Worm (Caenorhabditis elegans) whole organism, L1 larva: ENCODE results near the gene F53F4.2.
A peak's percentile ranks its signal among the peaks of the same experiment; 100 is the strongest.

Source experiments
- C34B4.2 ChIP-seq: sonication (generic microtip); optimal IDR thresholded peaks from 2 replicates; lab custom pipeline; 2017; ENCODE audit warnings: mild to moderate bottlenecking, missing genetic modification characterization, missing compliant biosample characterization
- aly-2 ChIP-seq: fragments of 150-350 bp; optimal IDR thresholded peaks from 2 replicates; lab custom pipeline; 2014; ENCODE audit warnings: missing biosample characterization, missing genetic modification characterization
- ama-1 ChIP-seq: fragments of 150-350 bp; optimal IDR thresholded peaks from 2 replicates; lab custom pipeline; 2014
- ceh-63 ChIP-seq: fragments of 200-800 bp; sonication (Bioruptor generic); optimal IDR thresholded peaks from 2 replicates; lab custom pipeline; 2018; ENCODE audit warnings: mild to moderate bottlenecking, missing genetic modification characterization, missing compliant biosample characterization
- ceh-8 ChIP-seq: fragments of 200-800 bp; sonication (Bioruptor generic); optimal IDR thresholded peaks from 2 replicates; lab custom pipeline; 2018; ENCODE audit warnings: mild to moderate bottlenecking, missing genetic modification characterization, moderate library complexity, missing compliant biosample characterization
- ceh-82 ChIP-seq, 3 experiments: fragments of 150-350 bp in 1 of 3; sonication (generic microtip) in 2 of 3; optimal IDR thresholded peaks; 2 replicates each; lab custom pipeline; 2014 to 2017; ENCODE audit warnings: missing biosample characterization in 3 of 3, missing genetic modification characterization in 3 of 3
- ceh-90 ChIP-seq: sonication (generic microtip); optimal IDR thresholded peaks from 2 replicates; lab custom pipeline; 2016; ENCODE audit warnings: missing genetic modification characterization, missing compliant biosample characterization
- ces-1 ChIP-seq: fragments of 150-350 bp; optimal IDR thresholded peaks from 2 replicates; lab custom pipeline; 2014; ENCODE audit warnings: missing biosample characterization, missing genetic modification reagents, missing genetic modification characterization
- dpl-1 ChIP-seq, 3 experiments: fragments of 150-350 bp in 2 of 3; sonication (generic microtip) in 1 of 3; optimal IDR thresholded peaks; 2 replicates each; lab custom pipeline; 2014 to 2017; ENCODE audit warnings: missing biosample characterization in 3 of 3, missing genetic modification characterization in 3 of 3, missing genetic modification reagents in 3 of 3
- efl-1 ChIP-seq, 4 experiments: fragments of 150-350 bp; optimal IDR thresholded peaks in 3 of 4; peaks in 1 of 4; 1 replicate in 1 of 4; 2 replicates in 3 of 4; lab custom pipeline; 2014; ENCODE audit warnings: missing biosample characterization in 2 of 4, missing genetic modification characterization in 2 of 4, missing genetic modification reagents in 2 of 4
- efl-3 ChIP-seq: fragments of 200-800 bp; sonication (Bioruptor generic); optimal IDR thresholded peaks from 2 replicates; lab custom pipeline; 2018; ENCODE audit warnings: mild to moderate bottlenecking, missing genetic modification characterization, missing compliant biosample characterization
- egl-13 ChIP-seq: sonication (generic microtip); optimal IDR thresholded peaks from 2 replicates; lab custom pipeline; 2016; ENCODE audit warnings: missing genotype, missing genetic modification reagents, missing genetic modification characterization, missing compliant biosample characterization
- egl-27 ChIP-seq, 2 experiments: fragments of 150-350 bp in 1 of 2; sonication (generic microtip); optimal IDR thresholded peaks; 3 replicates each; lab custom pipeline; 2017 to 2018; ENCODE audit warnings: missing biosample characterization in 2 of 2, missing genetic modification characterization in 2 of 2, missing genetic modification reagents in 2 of 2
- elt-2 ChIP-seq: sonication (generic microtip); optimal IDR thresholded peaks from 2 replicates; lab custom pipeline; 2016; ENCODE audit warnings: missing genetic modification characterization, mild to moderate bottlenecking, inconsistent platforms, missing compliant biosample characterization, missing genetic modification reagents
- ets-5 ChIP-seq: fragments of 200-800 bp; sonication (Bioruptor generic); IDR thresholded peaks from 2 replicates; pipeline ENCODE4 v1.3.6; 2022; ENCODE audit warnings: missing genetic modification characterization, missing compliant biosample characterization
- fkh-10 ChIP-seq: sonication (generic microtip); optimal IDR thresholded peaks from 2 replicates; lab custom pipeline; 2017; ENCODE audit warnings: missing biosample characterization, missing genetic modification reagents, missing genetic modification characterization
- fkh-8 ChIP-seq: sonication (generic microtip); optimal IDR thresholded peaks from 2 replicates; lab custom pipeline; 2016; ENCODE audit warnings: mild to moderate bottlenecking, missing genetic modification characterization, missing compliant biosample characterization
- fos-1 ChIP-seq: fragments of 150-350 bp; optimal IDR thresholded peaks from 2 replicates; lab custom pipeline; 2014; ENCODE audit warnings: missing biosample characterization, missing genetic modification characterization
- grh-1 ChIP-seq: fragments of 200-800 bp; sonication (Bioruptor generic); IDR thresholded peaks from 2 replicates; pipeline ENCODE4 v1.3.6; 2022; ENCODE audit warnings: missing genetic modification reagents, missing genetic modification characterization, missing compliant biosample characterization
- hlh-17 ChIP-seq: fragments of 200-800 bp; sonication (Bioruptor generic); optimal IDR thresholded peaks from 2 replicates; lab custom pipeline; 2018; ENCODE audit warnings: missing genetic modification characterization, mild to moderate bottlenecking, missing compliant biosample characterization, moderate library complexity, borderline replicate concordance
- isw-1 ChIP-seq: fragments of 200-800 bp; sonication (Bioruptor generic); IDR thresholded peaks from 2 replicates; pipeline ENCODE4 v1.3.6; 2022; ENCODE audit warnings: missing genetic modification characterization, missing compliant biosample characterization
- jun-1 ChIP-seq: fragments of 150-350 bp; optimal IDR thresholded peaks from 2 replicates; lab custom pipeline; 2014; ENCODE audit warnings: missing biosample characterization, missing genetic modification reagents, missing genetic modification characterization
- lin-14 ChIP-seq: fragments of 200-800 bp; sonication (Bioruptor generic); optimal IDR thresholded peaks from 2 replicates; lab custom pipeline; 2018; ENCODE audit warnings: mild to moderate bottlenecking, missing genetic modification characterization, moderate library complexity, missing compliant biosample characterization
- lsy-2 ChIP-seq, 2 experiments: fragments of 150-350 bp; optimal IDR thresholded peaks; 2 replicates each; lab custom pipeline; 2014; ENCODE audit warnings: missing biosample characterization in 2 of 2, missing genetic modification characterization in 2 of 2
- mab-9 ChIP-seq: fragments of 200-800 bp; sonication (Bioruptor generic); IDR thresholded peaks from 2 replicates; pipeline ENCODE4 v1.3.6; 2022; ENCODE audit warnings: missing genetic modification reagents, missing genetic modification characterization, missing compliant biosample characterization
- mep-1 ChIP-seq: fragments of 150-350 bp; optimal IDR thresholded peaks from 2 replicates; lab custom pipeline; 2014; ENCODE audit warnings: missing biosample characterization, missing genetic modification characterization
- nhr-19 ChIP-seq: fragments of 200-800 bp; sonication (Bioruptor generic); conservative IDR thresholded peaks from 2 replicates; pipeline ENCODE4 v1.3.6; 2022; ENCODE audit warnings: missing genetic modification characterization, missing compliant biosample characterization
- nhr-71 ChIP-seq: sonication (generic microtip); optimal IDR thresholded peaks from 2 replicates; lab custom pipeline; 2016; ENCODE audit warnings: mild to moderate bottlenecking, missing genetic modification characterization, moderate library complexity, missing compliant biosample characterization
- pag-3 ChIP-seq: sonication (generic microtip); optimal IDR thresholded peaks from 2 replicates; lab custom pipeline; 2017; ENCODE audit warnings: missing genetic modification characterization, mild to moderate bottlenecking, missing compliant biosample characterization, antibody characterized with exemption, borderline replicate concordance; ENCODE audit not compliant: insufficient read depth
- pax-3 ChIP-seq: fragments of 200-800 bp; sonication (Bioruptor generic); optimal IDR thresholded peaks from 2 replicates; lab custom pipeline; 2018; ENCODE audit warnings: mild to moderate bottlenecking, missing genetic modification characterization, moderate library complexity, missing compliant biosample characterization
- rnt-1 ChIP-seq: sonication (generic microtip); optimal IDR thresholded peaks from 2 replicates; lab custom pipeline; 2016; ENCODE audit warnings: mild to moderate bottlenecking, missing genetic modification characterization, moderate library complexity, missing compliant biosample characterization
- snpc-4 ChIP-seq: fragments of 150-350 bp; optimal IDR thresholded peaks from 2 replicates; lab custom pipeline; 2014; ENCODE audit warnings: missing biosample characterization, missing genetic modification characterization
- sox-4 ChIP-seq: sonication (generic microtip); optimal IDR thresholded peaks from 2 replicates; lab custom pipeline; 2016; ENCODE audit warnings: missing genetic modification characterization, missing compliant biosample characterization
- sup-37 ChIP-seq: fragments of 200-800 bp; sonication (Bioruptor generic); optimal IDR thresholded peaks from 2 replicates; lab custom pipeline; 2018; ENCODE audit warnings: mild to moderate bottlenecking, missing genetic modification characterization, missing compliant biosample characterization
- tlp-1 ChIP-seq: fragments of 150-350 bp; optimal IDR thresholded peaks from 2 replicates; lab custom pipeline; 2014; ENCODE audit warnings: missing biosample characterization, missing genetic modification characterization
- unc-30 ChIP-seq: sonication (generic microtip); optimal IDR thresholded peaks from 2 replicates; lab custom pipeline; 2017; ENCODE audit warnings: missing biosample characterization, missing genetic modification characterization
- unc-98 ChIP-seq: fragments of 200-800 bp; sonication (Bioruptor generic); IDR thresholded peaks from 2 replicates; pipeline ENCODE4 v1.3.6; 2022; ENCODE audit warnings: missing genetic modification characterization, missing compliant biosample characterization
- zip-4 ChIP-seq: fragments of 200-800 bp; sonication (Bioruptor generic); optimal IDR thresholded peaks from 2 replicates; lab custom pipeline; 2018; ENCODE audit warnings: mild to moderate bottlenecking, missing genetic modification characterization, moderate library complexity, missing compliant biosample characterization
- ztf-11 ChIP-seq, 2 experiments: sonication (generic microtip); optimal IDR thresholded peaks; 2 replicates each; lab custom pipeline; 2016 to 2017; ENCODE audit warnings: missing genetic modification characterization in 2 of 2, missing biosample characterization in 1 of 2, missing compliant biosample characterization in 1 of 2
- ztf-4 ChIP-seq: fragments of 150-350 bp; optimal IDR thresholded peaks from 2 replicates; lab custom pipeline; 2014; ENCODE audit warnings: missing biosample characterization, missing genetic modification characterization

Gene F53F4.2

ce11 chrV:13625517-13626097 lies 36.2 kb upstream of the F53F4.2 start, which contains the start of the genes nduv-2 and F53F4.12 (continued):
- peak; percentile 16 for TF ChIP-seq nhr-71 (tag; lab: Kevin White, UChicago)
- no peak for TF ChIP-seq ceh-90
- no peak for TF ChIP-seq sox-4 (tag; lab: Kevin White, UChicago)
- TF ChIP-seq tlp-1 (tag; lab: Kevin White, UChicago), result no peak
- TF ChIP-seq ceh-82 (tag; optimal IDR thresholded peaks at IDR 0.05; lab: Kevin White, UChicago), result peak in 1 of 3 experiments; percentile 51
- TF ChIP-seq sup-37 (GFP tag; lab: Kevin White, UChicago), result no peak
- TF ChIP-seq unc-30, result no peak
- no peak for TF ChIP-seq isw-1 (GFP tag; lab: Robert Waterston, UW)

ce11 chrV:13624424-13624823 lies 35.0 kb upstream of the F53F4.2 start, which contains the start of gene F53F4.11:
F53F4.11 (minus strand) TSS chrV:13624524.
- TF ChIP-seq rnt-1 (no peak), ama-1 (lab: Kevin White, UChicago) (no peak), fos-1 (tag; lab: Kevin White, UChicago) (no peak), lin-14 (GFP tag; lab: Kevin White, UChicago) (no peak), pax-3 (no peak)

- no peak for TF ChIP-seq tlp-1 (tag; lab: Kevin White, UChicago)
Measured at ce11 chrV:13621720-13622119, 32.3 kb upstream of the F53F4.2 start, which contains the start of gene F53F4.16. F53F4.16 (minus strand) TSS chrV:13621820.

- TF ChIP-seq nhr-71 (tag; lab: Kevin White, UChicago), result no peak
- TF ChIP-seq, all 84 proteins: peak for 0
Measured at ce11 chrV:13620676-13621075, 31.3 kb upstream of the F53F4.2 start, which contains the start of gene F53F4.15. F53F4.15 (plus strand) TSS chrV:13620976.

ce11 chrV:13619752-13620151 lies 30.4 kb upstream of the F53F4.2 start, which contains the start of gene srd-11:
srd-11 (minus strand) TSS chrV:13619852.
- TF ChIP-seq nhr-19 (GFP tag; lab: Robert Waterston, UW) (no peak), fkh-8 (no peak), lsy-2 (tag; optimal IDR thresholded peaks at IDR 0.05; lab: Kevin White, UChicago) (no peak), zip-4 (GFP tag; lab: Kevin White, UChicago) (no peak), snpc-4 (tag; lab: Kevin White, UChicago) (no peak), efl-1 (optimal IDR thresholded peaks at IDR 0.05; lab: Kevin White, UChicago) (no peak), efl-1 (GFP tag; optimal IDR thresholded peaks at IDR 0.05 in 1 of 2; lab: Kevin White, UChicago) (peak in 1 of 2 experiments; percentile 26), mep-1 (no peak)

ce11 chrV:13613870-13614269 lies 24.5 kb upstream of the F53F4.2 start, which contains the start of gene F53F4.7:
F53F4.7 (minus strand) TSS chrV:13613970.
- TF ChIP-seq aly-2 (tag; lab: Kevin White, UChicago) (no peak), unc-98 (GFP tag; lab: Robert Waterston, UW) (no peak), ets-5 (GFP tag; lab: Robert Waterston, UW) (no peak), elt-2 (no peak), fkh-8 (no peak), ztf-4 (tag; lab: Kevin White, UChicago) (no peak), egl-27 (tag; optimal IDR thresholded peaks at IDR 0.05; lab: Kevin White, UChicago) (no peak), hlh-17 (GFP tag; lab: Kevin White, UChicago) (no peak)

- TF ChIP-seq pag-3 (no peak), C34B4.2 (no peak), ceh-8 (GFP tag; lab: Kevin White, UChicago) (no peak), egl-13 (tag; lab: Kevin White, UChicago) (no peak), grh-1 (GFP tag; lab: Robert Waterston, UW) (no peak), ztf-4 (tag; lab: Kevin White, UChicago) (no peak), efl-3 (GFP tag; lab: Kevin White, UChicago) (no peak), dpl-1 (GFP tag; optimal IDR thresholded peaks at IDR 0.05; lab: Kevin White, UChicago) (no peak), ztf-11 (tag; optimal IDR thresholded peaks at IDR 0.05; lab: Kevin White, UChicago) (no peak), fkh-10 (GFP tag; lab: Kevin White, UChicago) (no peak), mab-9 (GFP tag; lab: Robert Waterston, UW) (no peak), ceh-63 (no peak), ces-1 (GFP tag; lab: Kevin White, UChicago) (no peak), jun-1 (tag; lab: Kevin White, UChicago) (no peak)
Measured at ce11 chrV:13611782-13612181, 22.4 kb upstream of the F53F4.2 start, which contains the start of gene spig-9. spig-9 (minus strand) TSS chrV:13611882.
